Worm (Caenorhabditis elegans) whole organism, early embryonic: Measurements from ENCODE around the gene F41E6.12.

Source experiments
- ama-1 ChIP-seq: fragments of 150-350 bp; optimal IDR thresholded peaks from 2 replicates; lab custom pipeline; 2014
- ceh-13 ChIP-seq: fragments of 200-800 bp; sonication (Bioruptor generic); optimal IDR thresholded peaks from 2 replicates; lab custom pipeline; 2018; ENCODE audit warnings: mild to moderate bottlenecking, missing genetic modification characterization, missing compliant biosample characterization
- ets-7 ChIP-seq: sonication (generic microtip); optimal IDR thresholded peaks from 2 replicates; lab custom pipeline; 2016; ENCODE audit warnings: missing genotype, missing genetic modification characterization, missing compliant biosample characterization
- flt-1 ChIP-seq: fragments of 200-800 bp; sonication (Bioruptor generic); IDR thresholded peaks from 2 replicates; pipeline ENCODE4 v1.3.6; 2022; ENCODE audit warnings: missing genetic modification characterization, missing compliant biosample characterization
- hmbx-1 ChIP-seq: sonication (generic microtip); optimal IDR thresholded peaks from 2 replicates; lab custom pipeline; 2016; ENCODE audit warnings: mild to moderate bottlenecking, missing genetic modification characterization, missing compliant biosample characterization
- hnd-1 ChIP-seq: sonication (generic microtip); optimal IDR thresholded peaks from 2 replicates; lab custom pipeline; 2016; ENCODE audit warnings: missing genetic modification characterization, missing compliant biosample characterization
- sea-1 ChIP-seq: fragments of 200-800 bp; sonication (Bioruptor generic); conservative IDR thresholded peaks from 2 replicates; pipeline ENCODE4 v1.3.6; 2022; ENCODE audit warnings: missing genetic modification characterization, missing compliant biosample characterization
- tbx-11 ChIP-seq: fragments of 200-800 bp; sonication (Bioruptor generic); IDR thresholded peaks from 2 replicates; pipeline ENCODE4 v1.3.6; 2022; ENCODE audit warnings: missing genetic modification characterization, missing compliant biosample characterization
- tbx-37 ChIP-seq: fragments of 200-800 bp; sonication (Bioruptor generic); conservative IDR thresholded peaks from 2 replicates; pipeline ENCODE4 v1.3.6; 2022; ENCODE audit warnings: missing genetic modification reagents, missing genetic modification characterization, missing compliant biosample characterization

- no peak for TF ChIP-seq hmbx-1 (tag; lab: Kevin White, UChicago)
- TF ChIP-seq flt-1 (GFP tag; lab: Robert Waterston, UW): no peak
- TF ChIP-seq ets-7 (tag; lab: Kevin White, UChicago): no peak
- no peak for TF ChIP-seq ama-1
- no peak for TF ChIP-seq sea-1 (GFP tag; lab: Robert Waterston, UW)
- no peak for TF ChIP-seq ceh-13 (GFP tag; lab: Kevin White, UChicago)
- TF ChIP-seq tbx-37 (GFP tag; lab: Robert Waterston, UW): no peak
- TF ChIP-seq tbx-11 (GFP tag; lab: Robert Waterston, UW): no peak
- TF ChIP-seq hnd-1 (tag; lab: Kevin White, UChicago): no peak
Measured at ce11 chrV:8652177-8652576, 23.2 kb upstream of the F41E6.12 start.
